Worm (Caenorhabditis elegans) whole organism, late embryonic: ENCODE results near the gene F17E9.4.

ENCODE experiments used
- C08G9.2 ChIP-seq: sonication (generic microtip); optimal IDR thresholded peaks from 2 replicates; lab custom pipeline; 2016; ENCODE audit warnings: mild to moderate bottlenecking, missing genetic modification characterization, moderate library complexity, missing compliant biosample characterization
- F13H6.1 ChIP-seq: sonication (generic microtip); optimal IDR thresholded peaks from 2 replicates; lab custom pipeline; 2016; ENCODE audit warnings: missing genetic modification characterization, missing compliant biosample characterization
- K02D7.2 ChIP-seq: sonication (generic microtip); optimal IDR thresholded peaks from 2 replicates; lab custom pipeline; 2017; ENCODE audit warnings: mild to moderate bottlenecking, missing genetic modification characterization, missing compliant biosample characterization
- T23F11.4 ChIP-seq: fragments of 200-800 bp; sonication (Bioruptor generic); optimal IDR thresholded peaks from 2 replicates; lab custom pipeline; 2018; ENCODE audit warnings: mild to moderate bottlenecking, missing genetic modification characterization, missing compliant biosample characterization
- Y22D7AL.16 ChIP-seq: sonication (generic microtip); optimal IDR thresholded peaks from 2 replicates; lab custom pipeline; 2016; ENCODE audit warnings: missing genetic modification characterization, missing compliant biosample characterization
- ahr-1 ChIP-seq: sonication (generic microtip); optimal IDR thresholded peaks from 2 replicates; lab custom pipeline; 2016; ENCODE audit warnings: missing genetic modification characterization, missing compliant biosample characterization
- ama-1 ChIP-seq: fragments of 150-350 bp; optimal IDR thresholded peaks from 2 replicates; lab custom pipeline; 2014
- ceh-14 ChIP-seq: sonication (generic microtip); optimal IDR thresholded peaks from 2 replicates; lab custom pipeline; 2016; ENCODE audit warnings: missing genotype, missing genetic modification characterization, missing compliant biosample characterization
- ceh-18 ChIP-seq: sonication (generic microtip); optimal IDR thresholded peaks from 2 replicates; lab custom pipeline; 2016; ENCODE audit warnings: missing genetic modification characterization, missing compliant biosample characterization
- ceh-19 ChIP-seq: fragments of 200-800 bp; sonication (Bioruptor generic); optimal IDR thresholded peaks from 2 replicates; lab custom pipeline; 2018; ENCODE audit warnings: mild to moderate bottlenecking, missing genetic modification characterization, missing compliant biosample characterization
- ceh-30 ChIP-seq: fragments of 150-350 bp; optimal IDR thresholded peaks from 2 replicates; lab custom pipeline; 2014; ENCODE audit warnings: missing biosample characterization, missing genetic modification characterization
- ceh-31 ChIP-seq: sonication (generic microtip); optimal IDR thresholded peaks from 2 replicates; lab custom pipeline; 2016; ENCODE audit warnings: missing genetic modification characterization, missing compliant biosample characterization
- ceh-6 ChIP-seq: fragments of 200-800 bp; sonication (Bioruptor generic); optimal IDR thresholded peaks from 2 replicates; lab custom pipeline; 2018; ENCODE audit warnings: mild to moderate bottlenecking, missing genetic modification characterization, missing compliant biosample characterization
- dve-1 ChIP-seq: sonication (generic microtip); optimal IDR thresholded peaks from 2 replicates; lab custom pipeline; 2017; ENCODE audit warnings: antibody characterized with exemption, mild to moderate bottlenecking, missing genetic modification characterization, missing compliant biosample characterization
- elt-4 ChIP-seq: sonication (generic microtip); optimal IDR thresholded peaks from 2 replicates; lab custom pipeline; 2016; ENCODE audit warnings: missing genetic modification characterization, missing compliant biosample characterization
- ets-4 ChIP-seq: sonication (generic microtip); optimal IDR thresholded peaks from 2 replicates; lab custom pipeline; 2016; ENCODE audit warnings: missing genetic modification characterization, missing compliant biosample characterization
- fax-1 ChIP-seq: sonication (generic microtip); optimal IDR thresholded peaks from 2 replicates; lab custom pipeline; 2016; ENCODE audit warnings: missing genotype, missing genetic modification characterization, missing compliant biosample characterization
- fkh-10 ChIP-seq: fragments of 150-350 bp; optimal IDR thresholded peaks from 2 replicates; lab custom pipeline; 2014; ENCODE audit warnings: missing biosample characterization, missing genetic modification reagents, missing genetic modification characterization
- fkh-6 ChIP-seq: sonication (generic microtip); optimal IDR thresholded peaks from 2 replicates; lab custom pipeline; 2016; ENCODE audit warnings: missing genetic modification characterization, missing compliant biosample characterization
- hlh-15 ChIP-seq: sonication (generic microtip); optimal IDR thresholded peaks from 2 replicates; lab custom pipeline; 2016; ENCODE audit warnings: missing genetic modification characterization, missing compliant biosample characterization
- hlh-30 ChIP-seq: sonication (generic microtip); optimal IDR thresholded peaks from 2 replicates; lab custom pipeline; 2017; ENCODE audit warnings: antibody characterized with exemption, missing genetic modification characterization, missing compliant biosample characterization; ENCODE audit not compliant: insufficient read depth
- hlh-6 ChIP-seq: sonication (generic microtip); optimal IDR thresholded peaks from 2 replicates; lab custom pipeline; 2016; ENCODE audit warnings: missing genotype, missing genetic modification characterization, missing compliant biosample characterization
- lim-6 ChIP-seq: sonication (generic microtip); optimal IDR thresholded peaks from 2 replicates; lab custom pipeline; 2016; ENCODE audit warnings: missing genetic modification characterization, missing compliant biosample characterization
- madf-2 ChIP-seq: sonication (generic microtip); optimal IDR thresholded peaks from 2 replicates; lab custom pipeline; 2017; ENCODE audit warnings: missing genetic modification characterization, missing compliant biosample characterization
- mec-3 ChIP-seq: sonication (generic microtip); optimal IDR thresholded peaks from 2 replicates; lab custom pipeline; 2016; ENCODE audit warnings: borderline replicate concordance, missing genetic modification characterization, missing compliant biosample characterization
- nhr-11 ChIP-seq: fragments of 150-350 bp; optimal IDR thresholded peaks from 2 replicates; lab custom pipeline; 2014; ENCODE audit warnings: missing biosample characterization, missing genetic modification characterization
- odd-2 ChIP-seq: sonication (generic microtip); optimal IDR thresholded peaks from 2 replicates; lab custom pipeline; 2017; ENCODE audit warnings: antibody characterized with exemption, mild to moderate bottlenecking, missing genetic modification characterization, missing compliant biosample characterization
- pag-3 ChIP-seq: sonication (generic microtip); optimal IDR thresholded peaks from 2 replicates; lab custom pipeline; 2016; ENCODE audit warnings: missing compliant biosample characterization, missing genetic modification characterization, borderline replicate concordance
- pat-9 ChIP-seq: fragments of 200-800 bp; sonication (Bioruptor generic); optimal IDR thresholded peaks from 2 replicates; lab custom pipeline; 2018; ENCODE audit warnings: mild to moderate bottlenecking, missing genetic modification characterization, moderate library complexity, missing compliant biosample characterization
- pax-1 ChIP-seq: fragments of 150-350 bp; optimal IDR thresholded peaks from 2 replicates; lab custom pipeline; 2014; ENCODE audit warnings: missing biosample characterization, missing genetic modification characterization
- pha-2 ChIP-seq: sonication (generic microtip); optimal IDR thresholded peaks from 2 replicates; lab custom pipeline; 2017; ENCODE audit warnings: mild to moderate bottlenecking, missing genetic modification characterization, missing compliant biosample characterization
- pqm-1 ChIP-seq: sonication (generic microtip); optimal IDR thresholded peaks from 2 replicates; lab custom pipeline; 2016; ENCODE audit warnings: missing genetic modification characterization, missing compliant biosample characterization
- ref-2 ChIP-seq: sonication (generic microtip); optimal IDR thresholded peaks from 2 replicates; lab custom pipeline; 2016; ENCODE audit warnings: missing genetic modification characterization, missing compliant biosample characterization
- rnt-1 ChIP-seq: sonication (generic microtip); optimal IDR thresholded peaks from 2 replicates; lab custom pipeline; 2016; ENCODE audit warnings: missing genetic modification characterization, missing compliant biosample characterization
- sox-2 ChIP-seq: fragments of 200-800 bp; sonication (Bioruptor generic); IDR thresholded peaks from 2 replicates; pipeline ENCODE4 v1.3.6; 2022; ENCODE audit warnings: missing genetic modification reagents, missing genetic modification characterization, missing compliant biosample characterization
- syd-9 ChIP-seq: sonication (generic microtip); optimal IDR thresholded peaks from 2 replicates; lab custom pipeline; 2016; ENCODE audit warnings: mild to moderate bottlenecking, missing genetic modification characterization, moderate library complexity, missing compliant biosample characterization
- tbx-2 ChIP-seq: sonication (generic microtip); optimal IDR thresholded peaks from 2 replicates; lab custom pipeline; 2016; ENCODE audit warnings: missing genetic modification characterization, missing compliant biosample characterization
- tbx-7 ChIP-seq: sonication (generic microtip); optimal IDR thresholded peaks from 2 replicates; lab custom pipeline; 2016; ENCODE audit warnings: missing genotype, missing genetic modification characterization, missing compliant biosample characterization
- unc-42 ChIP-seq: sonication (generic microtip); optimal IDR thresholded peaks from 2 replicates; lab custom pipeline; 2016; ENCODE audit warnings: missing genotype, missing genetic modification characterization, missing compliant biosample characterization
- unc-86 ChIP-seq: sonication (generic microtip); optimal IDR thresholded peaks from 2 replicates; lab custom pipeline; 2016; ENCODE audit warnings: missing genetic modification characterization, missing compliant biosample characterization
- zip-5 ChIP-seq: sonication (generic microtip); optimal IDR thresholded peaks from 2 replicates; lab custom pipeline; 2016; ENCODE audit warnings: missing genetic modification characterization, missing compliant biosample characterization

Gene F17E9.4

ce11 chrIV:8357299-8357698 is 9.1 kb downstream of the F17E9.4 start:
- peak; percentile 64 for TF ChIP-seq elt-4 (tag; lab: Kevin White, UChicago)
- TF ChIP-seq T23F11.4 (GFP tag; lab: Kevin White, UChicago), result no peak

ce11 chrIV:8358492-8358891 is 10.3 kb downstream of the F17E9.4 start, which contains the start of gene D2096.13:
Gene D2096.13 (minus strand): TSS chrIV:8358592.
- TF ChIP-seq C08G9.2 (tag; lab: Kevin White, UChicago), result no peak
- TF ChIP-seq hlh-15 (tag; lab: Kevin White, UChicago), result no peak
- no peak for TF ChIP-seq F13H6.1 (tag; lab: Kevin White, UChicago)

DNA sequence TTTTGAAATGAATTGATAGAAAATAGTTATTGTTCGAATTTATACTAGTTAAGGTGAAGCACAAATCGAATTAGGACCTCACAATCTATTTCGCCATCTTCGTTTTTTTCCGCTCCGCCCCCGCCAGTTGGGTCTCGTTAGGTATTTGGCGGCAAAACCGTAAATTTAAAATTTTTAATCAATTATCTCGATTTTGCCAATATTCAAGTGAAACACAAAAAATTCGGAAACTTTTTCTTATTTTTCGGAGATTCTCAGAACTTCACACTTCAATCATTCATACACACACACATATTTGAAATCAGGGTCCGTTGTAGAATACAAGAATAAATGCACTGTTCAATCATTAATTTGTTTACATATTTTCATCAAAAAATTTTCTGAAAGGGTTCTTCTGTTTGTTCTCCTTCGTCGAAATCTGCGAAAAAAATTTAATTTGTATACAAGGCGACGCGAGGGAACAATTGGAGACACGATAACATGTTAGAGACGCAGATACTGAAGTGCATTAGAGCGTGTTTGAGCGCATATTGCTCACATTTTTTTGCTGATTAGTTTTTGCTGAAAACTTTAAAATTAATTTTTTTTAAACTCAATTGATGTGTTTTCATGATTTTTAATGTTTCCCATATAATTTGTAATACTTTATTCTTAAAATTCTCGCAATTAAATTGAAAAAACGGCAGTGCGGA is 11.7 kb downstream of the F17E9.4 start, which contains the start of gene D2096.5:
D2096.5 (minus strand) TSS at position 51 of the 692 bp plus-strand sequence.
- TF ChIP-seq ets-4 (tag; lab: Kevin White, UChicago) (no peak), sox-2 (GFP tag; lab: Robert Waterston, UW) (peak; percentile 27; the same call in 1 of the 2 replicates), K02D7.2 (tag; lab: Kevin White, UChicago) (no peak), unc-42 (tag; lab: Kevin White, UChicago) (peak; percentile 88), ceh-14 (tag; lab: Kevin White, UChicago) (peak; percentile 61), ahr-1 (tag; lab: Kevin White, UChicago) (no peak), ceh-6 (GFP tag; lab: Kevin White, UChicago) (no peak), rnt-1 (tag; lab: Kevin White, UChicago) (no peak)

DNA sequence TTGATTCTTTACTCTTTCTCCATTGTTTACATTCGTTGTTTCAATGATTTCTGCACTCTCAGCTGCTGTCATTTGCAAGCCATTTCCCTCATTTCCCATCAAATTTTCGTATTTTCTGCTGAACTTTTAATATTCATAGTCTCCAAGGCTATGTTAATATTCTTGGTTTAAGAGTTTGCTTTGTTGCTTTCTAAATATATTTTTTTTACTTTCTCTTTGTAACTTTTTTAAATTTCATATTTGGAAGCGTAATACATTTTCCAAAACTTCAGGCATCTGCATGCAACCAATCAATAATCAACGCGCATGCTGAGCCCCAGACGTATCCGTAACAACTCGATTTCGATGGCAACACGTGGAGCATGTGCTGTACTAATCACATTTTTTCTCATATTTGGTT is 12.6 kb downstream of the F17E9.4 start, which contains the start of gene sqv-1:
sqv-1 (plus strand) TSS at position 301 of the 400 bp plus-strand sequence.
- no peak for TF ChIP-seq Y22D7AL.16 (tag; lab: Kevin White, UChicago)
- TF ChIP-seq rnt-1 (tag; lab: Kevin White, UChicago), result no peak
- TF ChIP-seq ceh-19 (GFP tag; lab: Kevin White, UChicago), result no peak
- TF ChIP-seq dve-1 (tag; lab: Kevin White, UChicago), result no peak
- no peak for TF ChIP-seq hlh-6 (tag; lab: Kevin White, UChicago)
- no peak for TF ChIP-seq hlh-15 (tag; lab: Kevin White, UChicago)
- no peak for TF ChIP-seq fax-1
- no peak for TF ChIP-seq pag-3 (tag; lab: Kevin White, UChicago)
- TF ChIP-seq mec-3 (tag; lab: Kevin White, UChicago), result no peak
- TF ChIP-seq ceh-18 (tag; lab: Kevin White, UChicago), result no peak
- no peak for TF ChIP-seq fkh-10 (GFP tag; lab: Kevin White, UChicago)
- no peak for TF ChIP-seq pha-2 (tag; lab: Kevin White, UChicago)
- no peak for TF ChIP-seq odd-2 (tag; lab: Kevin White, UChicago)
- no peak for TF ChIP-seq madf-2
- no peak for TF ChIP-seq ref-2

ce11 chrIV:8363163-8363562 is 15.0 kb downstream of the F17E9.4 start, which contains the start of gene D2096.12:
Gene D2096.12 (plus strand): TSS chrIV:8363463.
- no peak for TF ChIP-seq lim-6
- TF ChIP-seq tbx-7 (tag; lab: Kevin White, UChicago), result no peak

DNA sequence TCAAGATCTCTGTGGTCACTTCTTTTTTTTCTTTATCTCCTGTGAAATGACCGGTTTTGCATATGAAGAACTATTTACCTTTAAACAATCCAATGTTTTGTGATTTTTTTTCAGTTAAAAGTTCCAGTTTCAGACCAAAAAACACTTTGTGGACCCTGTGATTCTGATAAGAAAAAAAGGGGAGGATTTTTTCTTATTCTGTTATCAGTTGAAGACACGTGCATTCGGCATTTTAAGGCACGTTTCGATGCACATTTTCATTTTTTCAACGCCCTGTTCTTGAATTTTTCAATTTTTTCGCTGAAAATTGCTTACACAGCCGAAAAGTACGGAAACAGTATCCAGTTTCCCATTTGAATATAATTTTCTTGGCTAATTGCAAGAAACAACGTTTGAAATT is 18.1 kb downstream of the F17E9.4 start, which contains the start of gene aagr-1:
aagr-1 (plus strand) TSS at position 227 of the 400 bp plus-strand sequence.
- TF ChIP-seq hlh-30 (tag; lab: Kevin White, UChicago) (no peak), F13H6.1 (tag; lab: Kevin White, UChicago) (no peak), hlh-15 (tag; lab: Kevin White, UChicago) (no peak), zip-5 (tag; lab: Kevin White, UChicago) (no peak), tbx-2 (tag; lab: Kevin White, UChicago) (no peak), fkh-6 (tag; lab: Kevin White, UChicago) (no peak), pag-3 (tag; lab: Kevin White, UChicago) (no peak), ceh-31 (no peak), ama-1 (no peak), syd-9 (tag; lab: Kevin White, UChicago) (no peak), ceh-14 (tag; lab: Kevin White, UChicago) (no peak), nhr-11 (no peak), pat-9 (tag; lab: Kevin White, UChicago) (no peak), ceh-30 (tag; lab: Kevin White, UChicago) (no peak), pqm-1 (tag; lab: Kevin White, UChicago) (no peak), pax-1 (no peak), rnt-1 (tag; lab: Kevin White, UChicago) (no peak), elt-4 (tag; lab: Kevin White, UChicago) (no peak), unc-86 (no peak), T23F11.4 (GFP tag; lab: Kevin White, UChicago) (no peak)
